Fruit fly (Drosophila melanogaster): ENCODE measurements around the gene CG11878.

CG11878 gene

dm6 chr3R:25232271-25232989 lies 41.2 kb upstream of the CG11878 start, which contains the start of gene Cad96Cb (continued):
- peak; percentile 73 for TF ChIP-seq NC2β (GFP tag; optimal IDR thresholded peaks at IDR 0.05)
- peak; percentile 82 for TF ChIP-seq CG16863 (GFP tag; optimal IDR thresholded peaks at IDR 0.05)
- no peak for TF ChIP-seq bbx (GFP tag; IDR thresholded peaks at IDR 0.05; ENCODE audit: partially characterized antibody)
- no peak for TF ChIP-seq vnd (GFP tag; IDR thresholded peaks at IDR 0.05; ENCODE audit: partially characterized antibody)
- TF ChIP-seq fu2 (GFP tag; optimal IDR thresholded peaks at IDR 0.05) = peak; percentile 29
- peak; percentile 30; the same call in 1 of the 2 replicates for TF ChIP-seq CG10366 (GFP tag; IDR thresholded peaks at IDR 0.05)
- TF ChIP-seq Optix (GFP tag; IDR thresholded peaks at IDR 0.05) = no peak
- peak; percentile 5 for TF ChIP-seq CG3995 (GFP tag; optimal IDR thresholded peaks at IDR 0.05)
- peak; percentile 91 for TF ChIP-seq CG2712 (tag; optimal IDR thresholded peaks at IDR 0.05)
- no peak for TF ChIP-seq CG14860 (GFP tag; IDR thresholded peaks at IDR 0.05; ENCODE audit: partially characterized antibody)
- TF ChIP-seq CG10274 (GFP tag; optimal IDR thresholded peaks at IDR 0.05) = peak; percentile 41
- TF ChIP-seq CG11398 (GFP tag; optimal IDR thresholded peaks at IDR 0.05) = peak; percentile 69
- TF ChIP-seq Doc2 (GFP tag; IDR thresholded peaks at IDR 0.05) = no peak
- peak; percentile 19 for TF ChIP-seq PHDP (tag; optimal IDR thresholded peaks at IDR 0.05)
- TF ChIP-seq Dref (GFP tag; IDR thresholded peaks at IDR 0.05) = no peak
- no peak for TF ChIP-seq Lpt (GFP tag; optimal IDR thresholded peaks at IDR 0.05)
- no peak for TF ChIP-seq ato (GFP tag; IDR thresholded peaks at IDR 0.05; ENCODE audit: partially characterized antibody)
- peak; percentile 86 for TF ChIP-seq CG13424 (tag; optimal IDR thresholded peaks at IDR 0.05)
- peak; percentile 63 for TF ChIP-seq pho (GFP tag; optimal IDR thresholded peaks at IDR 0.05)
- peak; percentile 73 for TF ChIP-seq CG15269 (tag; optimal IDR thresholded peaks at IDR 0.05)
- TF ChIP-seq Dip3 (GFP tag; optimal IDR thresholded peaks at IDR 0.05) = peak; percentile 20
- peak; percentile 67 for TF ChIP-seq cwo (GFP tag; optimal IDR thresholded peaks at IDR 0.05)
- TF ChIP-seq bowl (GFP tag; IDR thresholded peaks at IDR 0.05) = no peak
- 0 out of 3 replicates have a peak, but pooled peaks have one; percentile 15 for TF ChIP-seq jigr1 (GFP tag; IDR thresholded peaks at IDR 0.05)
- 0 out of 2 replicates have a peak, but pooled peaks have one; percentile 11 for TF ChIP-seq CG14441 (GFP tag; IDR thresholded peaks at IDR 0.05)
- peak; percentile 74 for TF ChIP-seq pnt (GFP tag; optimal IDR thresholded peaks at IDR 0.05)
- peak; percentile 44; the same call in 1 of the 2 replicates for TF ChIP-seq danr (GFP tag; IDR thresholded peaks at IDR 0.05)
- TF ChIP-seq CG17912 (GFP tag; optimal IDR thresholded peaks at IDR 0.05) = no peak
- TF ChIP-seq CG3281 (GFP tag; optimal IDR thresholded peaks at IDR 0.05) = no peak
- peak; percentile 54 for TF ChIP-seq Myb (GFP tag; optimal IDR thresholded peaks at IDR 0.05)
- peak; percentile 70 for TF ChIP-seq CG6654 (GFP tag; optimal IDR thresholded peaks at IDR 0.05)
- TF ChIP-seq CG2120 (GFP tag; optimal IDR thresholded peaks at IDR 0.05) = no peak
- peak; percentile 41 for TF ChIP-seq ssp (GFP tag; IDR thresholded peaks at IDR 0.05)
- TF ChIP-seq CG10543 (GFP tag; optimal IDR thresholded peaks at IDR 0.05) = no peak
- no peak for TF ChIP-seq Ada2b (GFP tag; IDR thresholded peaks at IDR 0.05)
- peak; percentile 81 for TF ChIP-seq Hsf (GFP tag; optimal IDR thresholded peaks at IDR 0.05)
- peak; percentile 83 for TF ChIP-seq CG17359 (tag; optimal IDR thresholded peaks at IDR 0.05)
- TF ChIP-seq Rx (GFP tag; IDR thresholded peaks at IDR 0.05) = no peak
- TF ChIP-seq CG7963 (GFP tag; IDR thresholded peaks at IDR 0.05; ENCODE audit: partially characterized antibody) = 0 out of 3 replicates have a peak, but pooled peaks have one; percentile 34
- peak; percentile 28 for TF ChIP-seq CG10565 (GFP tag; optimal IDR thresholded peaks at IDR 0.05)
- no peak for TF ChIP-seq nerfin-2 (GFP tag; IDR thresholded peaks at IDR 0.05; ENCODE audit: partially characterized antibody)
- TF ChIP-seq CG17568 (GFP tag; optimal IDR thresholded peaks at IDR 0.05) = no peak
- no peak for TF ChIP-seq knrl (GFP tag; IDR thresholded peaks at IDR 0.05; ENCODE audit: partially characterized antibody)
- TF ChIP-seq CG30431 (GFP tag; optimal IDR thresholded peaks at IDR 0.05) = peak; percentile 68
- TF ChIP-seq CG15479 (GFP tag; optimal IDR thresholded peaks at IDR 0.05) = no peak
- peak; percentile 66 to 80 for TF ChIP-seq dpn (GFP tag; optimal IDR thresholded peaks at IDR 0.05)
- TF ChIP-seq esg (GFP tag; conservative IDR thresholded peaks at IDR 0.05) = 0 out of 2 replicates have a peak, but pooled peaks have one; percentile 46
- peak; percentile 64 for TF ChIP-seq tgo (GFP tag; IDR thresholded peaks at IDR 0.05)
- TF ChIP-seq crp (GFP tag; optimal IDR thresholded peaks at IDR 0.05) = peak in 1 of 2 experiments; percentile 43
